Worm (Caenorhabditis elegans): ENCODE data around the gene dmd-4.

ce11 chrX:14865744-14866143, 4.1 kb upstream of the dmd-4 start, which contains the start of gene C27C12.3:
- TF ChIP-seq tab-1 (GFP tag; IDR thresholded peaks at IDR 0.05), result no peak
- no peak for TF ChIP-seq flt-1 (GFP tag; IDR thresholded peaks at IDR 0.05)
